Comparison of ENCODE assay signal across 1 fruit fly cellular context in genomic region chr2L:20091094-20091679, dm6.
TF ChIP-seq lines count a peak whose summit lies in the region.

CG10747 (minus strand) TSS chr2L:20091348.
Pyroxd1 (plus strand) TSS chr2L:20091435.

TF ChIP-seq in whole organism, embryonic, 481 proteins besides CTCF, POLR2A, EP300 and RAD21 (continued from another document and continues in another):
- TF ChIP-seq CG11695 (GFP tag; IDR thresholded peaks at IDR 0.05; lab: Robert Waterston, UW), result peak; percentile 95
- peak; percentile 96 for TF ChIP-seq CG14014 (GFP tag; IDR thresholded peaks at IDR 0.05; lab: Robert Waterston, UW)
- TF ChIP-seq Lhr (GFP tag; optimal IDR thresholded peaks at IDR 0.05; lab: Kevin White, UChicago), result peak; percentile 87
- TF ChIP-seq CG10654 (GFP tag; optimal IDR thresholded peaks at IDR 0.05; lab: Kevin White, UChicago), result peak; percentile 95
- peak; percentile 96 for TF ChIP-seq CG12219 (GFP tag; optimal IDR thresholded peaks at IDR 0.05; lab: Kevin White, UChicago)
- peak; percentile 49 for TF ChIP-seq pfk (GFP tag; optimal IDR thresholded peaks at IDR 0.05; lab: Kevin White, UChicago)
- peak; percentile 82 for TF ChIP-seq wek (GFP tag; optimal IDR thresholded peaks at IDR 0.05; lab: Kevin White, UChicago)
- TF ChIP-seq vvl (GFP tag; IDR thresholded peaks at IDR 0.05; lab: Robert Waterston, UW), result peak; percentile 96
- TF ChIP-seq sna (GFP tag; IDR thresholded peaks at IDR 0.05; lab: Robert Waterston, UW; ENCODE audit: partially characterized antibody), result no peak
- peak; percentile 86 for TF ChIP-seq Doc2 (GFP tag; IDR thresholded peaks at IDR 0.05; lab: Robert Waterston, UW)
- TF ChIP-seq onecut (GFP tag; IDR thresholded peaks at IDR 0.05; lab: Robert Waterston, UW), result peak; percentile 86
- TF ChIP-seq nerfin-2 (GFP tag; IDR thresholded peaks at IDR 0.05; lab: Robert Waterston, UW; ENCODE audit: partially characterized antibody), result no peak
- TF ChIP-seq Jarid2 (GFP tag; optimal IDR thresholded peaks at IDR 0.05; lab: Kevin White, UChicago), result peak; percentile 70
- TF ChIP-seq Mes4 (GFP tag; optimal IDR thresholded peaks at IDR 0.05; lab: Kevin White, UChicago), result peak; percentile 90
- TF ChIP-seq ftz-f1 (GFP tag; optimal IDR thresholded peaks at IDR 0.05; lab: Kevin White, UChicago), result peak; percentile 64
- peak; percentile 62 for TF ChIP-seq CG14965 (GFP tag; optimal IDR thresholded peaks at IDR 0.05; lab: Kevin White, UChicago; ENCODE audit: borderline replicate concordance)
- TF ChIP-seq sima (GFP tag; optimal IDR thresholded peaks at IDR 0.05; lab: Kevin White, UChicago), result peak; percentile 64
- TF ChIP-seq CG13624 (GFP tag; optimal IDR thresholded peaks at IDR 0.05; lab: Kevin White, UChicago), result peak; percentile 96
- TF ChIP-seq stc (GFP tag; IDR thresholded peaks at IDR 0.05; lab: Robert Waterston, UW), result peak; percentile 95
- TF ChIP-seq Blimp-1 (GFP tag; optimal IDR thresholded peaks at IDR 0.05; lab: Kevin White, UChicago), result peak; percentile 93
- TF ChIP-seq en (GFP tag; optimal IDR thresholded peaks at IDR 0.05; lab: Kevin White, UChicago), result peak; percentile 84
- peak; percentile 94 for TF ChIP-seq CG18476 (GFP tag; optimal IDR thresholded peaks at IDR 0.05; lab: Kevin White, UChicago)
- TF ChIP-seq MBD-R2 (GFP tag; IDR thresholded peaks at IDR 0.05; lab: Robert Waterston, UW), result peak; percentile 85
- peak; percentile 98 for TF ChIP-seq nmo (GFP tag; optimal IDR thresholded peaks at IDR 0.05; lab: Kevin White, UChicago)
- peak; percentile 92 for TF ChIP-seq jing (GFP tag; optimal IDR thresholded peaks at IDR 0.05; lab: Kevin White, UChicago)
- peak; percentile 92 for TF ChIP-seq nau (GFP tag; optimal IDR thresholded peaks at IDR 0.05; lab: Kevin White, UChicago)
- no peak for TF ChIP-seq zen2 (GFP tag; IDR thresholded peaks at IDR 0.05; lab: Robert Waterston, UW; ENCODE audit: partially characterized antibody)
- peak; percentile 93 for TF ChIP-seq CG15011 (GFP tag; optimal IDR thresholded peaks at IDR 0.05; lab: Kevin White, UChicago)
- TF ChIP-seq CG7556 (GFP tag; optimal IDR thresholded peaks at IDR 0.05; lab: Kevin White, UChicago), result peak; percentile 97
- no peak for TF ChIP-seq cad (GFP tag; optimal IDR thresholded peaks at IDR 0.05; lab: Kevin White, UChicago)
- TF ChIP-seq ac (GFP tag; optimal IDR thresholded peaks at IDR 0.05; lab: Kevin White, UChicago), result peak; percentile 90
- peak; percentile 95 for TF ChIP-seq gro (GFP tag; optimal IDR thresholded peaks at IDR 0.05; lab: Kevin White, UChicago)
- TF ChIP-seq CG10959 (GFP tag; IDR thresholded peaks at IDR 0.05; lab: Robert Waterston, UW), result peak; percentile 79
- TF ChIP-seq CG6813 (GFP tag; optimal IDR thresholded peaks at IDR 0.05; lab: Kevin White, UChicago), result peak; percentile 91
- TF ChIP-seq E2f2 (GFP tag; IDR thresholded peaks at IDR 0.05; lab: Robert Waterston, UW), result peak; percentile 91
- TF ChIP-seq CG15269 (tag; optimal IDR thresholded peaks at IDR 0.05; lab: Kevin White, UChicago), result peak; percentile 98
- TF ChIP-seq bbx (GFP tag; IDR thresholded peaks at IDR 0.05; lab: Robert Waterston, UW; ENCODE audit: partially characterized antibody), result no peak
- TF ChIP-seq PHDP (tag; optimal IDR thresholded peaks at IDR 0.05; lab: Kevin White, UChicago), result peak; percentile 97
- TF ChIP-seq chif (GFP tag; optimal IDR thresholded peaks at IDR 0.05; lab: Kevin White, UChicago), result peak; percentile 91 to 96
- peak; percentile 94 for TF ChIP-seq wor (GFP tag; IDR thresholded peaks at IDR 0.05; lab: Robert Waterston, UW)
- TF ChIP-seq NC2β (GFP tag; optimal IDR thresholded peaks at IDR 0.05; lab: Kevin White, UChicago), result peak; percentile 85
- TF ChIP-seq bigmax (GFP tag; optimal IDR thresholded peaks at IDR 0.05; lab: Kevin White, UChicago), result no peak
- TF ChIP-seq her (GFP tag; optimal IDR thresholded peaks at IDR 0.05; lab: Kevin White, UChicago), result peak; percentile 89
- peak; percentile 85 for TF ChIP-seq dan (GFP tag; IDR thresholded peaks at IDR 0.05; lab: Robert Waterston, UW)
- peak; percentile 93 for TF ChIP-seq CG17912 (GFP tag; optimal IDR thresholded peaks at IDR 0.05; lab: Kevin White, UChicago)
- TF ChIP-seq gsb (GFP tag; IDR thresholded peaks at IDR 0.05; lab: Robert Waterston, UW), result peak; percentile 92
- peak; percentile 40 for TF ChIP-seq fd102C (GFP tag; optimal IDR thresholded peaks at IDR 0.05; lab: Kevin White, UChicago)
- TF ChIP-seq Dbx (GFP tag; IDR thresholded peaks at IDR 0.05; lab: Robert Waterston, UW), result peak; percentile 96
- TF ChIP-seq slou (GFP tag; optimal IDR thresholded peaks at IDR 0.05; lab: Kevin White, UChicago), result peak; percentile 90
- TF ChIP-seq CG7357 (GFP tag; IDR thresholded peaks at IDR 0.05; lab: Robert Waterston, UW), result peak; percentile 88
- TF ChIP-seq CrebB (tag; optimal IDR thresholded peaks at IDR 0.05; lab: Kevin White, UChicago), result peak; percentile 95
- TF ChIP-seq sr (GFP tag; IDR thresholded peaks at IDR 0.05; lab: Robert Waterston, UW), result peak; percentile 73; the same call in 2 of the 3 replicates
- TF ChIP-seq CG2875 (GFP tag; optimal IDR thresholded peaks at IDR 0.05; lab: Kevin White, UChicago), result peak; percentile 88
- peak; percentile 98 for TF ChIP-seq CG2678 (tag; optimal IDR thresholded peaks at IDR 0.05; lab: Kevin White, UChicago)
- peak; percentile 93 for TF ChIP-seq tx (GFP tag; optimal IDR thresholded peaks at IDR 0.05; lab: Kevin White, UChicago)
- TF ChIP-seq phol (tag; optimal IDR thresholded peaks at IDR 0.05; lab: Kevin White, UChicago), result peak; percentile 96
- peak; percentile 31; the same call in 1 of the 2 replicates for TF ChIP-seq CG13287 (GFP tag; IDR thresholded peaks at IDR 0.05; lab: Robert Waterston, UW; ENCODE audit: partially characterized antibody)
- TF ChIP-seq CG4730 (GFP tag; IDR thresholded peaks at IDR 0.05; lab: Robert Waterston, UW), result peak; percentile 90
- peak; percentile 91 for TF ChIP-seq cwo (GFP tag; optimal IDR thresholded peaks at IDR 0.05; lab: Kevin White, UChicago)
- no peak for TF ChIP-seq CG14860 (GFP tag; IDR thresholded peaks at IDR 0.05; lab: Robert Waterston, UW; ENCODE audit: partially characterized antibody)
- TF ChIP-seq trem (tag; optimal IDR thresholded peaks at IDR 0.05; lab: Kevin White, UChicago), result peak; percentile 91
- peak in 1 of 3 experiments; percentile 95 for TF ChIP-seq lola (GFP tag; optimal IDR thresholded peaks at IDR 0.05; lab: Kevin White, UChicago)
- TF ChIP-seq pros (GFP tag; optimal IDR thresholded peaks at IDR 0.05; lab: Kevin White, UChicago), result peak; percentile 31
- peak; percentile 89 for TF ChIP-seq Oaz (GFP tag; IDR thresholded peaks at IDR 0.05; lab: Robert Waterston, UW)
- peak; percentile 90 for TF ChIP-seq ap (GFP tag; IDR thresholded peaks at IDR 0.05; lab: Robert Waterston, UW)
- TF ChIP-seq CkIIα-i1 (GFP tag; IDR thresholded peaks at IDR 0.05; lab: Robert Waterston, UW), result peak; percentile 46; the same call in 1 of the 2 replicates
- TF ChIP-seq CG9817 (tag; optimal IDR thresholded peaks at IDR 0.05; lab: Kevin White, UChicago), result peak; percentile 98
- TF ChIP-seq CG3847 (GFP tag; IDR thresholded peaks at IDR 0.05; lab: Robert Waterston, UW), result peak; percentile 97
- peak; percentile 96 for TF ChIP-seq CG18599 (GFP tag; optimal IDR thresholded peaks at IDR 0.05; lab: Kevin White, UChicago)
- peak; percentile 93 for TF ChIP-seq CG32772 (GFP tag; IDR thresholded peaks at IDR 0.05; lab: Robert Waterston, UW)
- peak; percentile 95 for TF ChIP-seq nom (GFP tag; optimal IDR thresholded peaks at IDR 0.05; lab: Kevin White, UChicago)
- TF ChIP-seq CG18764 (GFP tag; optimal IDR thresholded peaks at IDR 0.05; lab: Kevin White, UChicago), result peak; percentile 91
- peak; percentile 98 for TF ChIP-seq slbo (GFP tag; IDR thresholded peaks at IDR 0.05; lab: Robert Waterston, UW)
- peak; percentile 98 for TF ChIP-seq Rfx (GFP tag; IDR thresholded peaks at IDR 0.05; lab: Robert Waterston, UW)
- TF ChIP-seq rib (GFP tag; IDR thresholded peaks at IDR 0.05; lab: Robert Waterston, UW), result peak; percentile 89; the same call in 1 of the 2 replicates
- peak; percentile 96 for TF ChIP-seq Sox100B (GFP tag; optimal IDR thresholded peaks at IDR 0.05; lab: Kevin White, UChicago)
- peak; percentile 92 for TF ChIP-seq CG6272 (GFP tag; IDR thresholded peaks at IDR 0.05; lab: Robert Waterston, UW)
- TF ChIP-seq CG5180 (GFP tag; optimal IDR thresholded peaks at IDR 0.05; lab: Kevin White, UChicago), result peak; percentile 85
- peak; percentile 90 for TF ChIP-seq da (GFP tag; optimal IDR thresholded peaks at IDR 0.05; lab: Kevin White, UChicago)
- peak; percentile 86 for TF ChIP-seq CG15073 (GFP tag; optimal IDR thresholded peaks at IDR 0.05; lab: Kevin White, UChicago)
- peak; percentile 93 for TF ChIP-seq Fer2 (tag; optimal IDR thresholded peaks at IDR 0.05; lab: Kevin White, UChicago)
- peak; percentile 67 for TF ChIP-seq CG15479 (GFP tag; optimal IDR thresholded peaks at IDR 0.05; lab: Kevin White, UChicago)
- TF ChIP-seq CG11398 (GFP tag; optimal IDR thresholded peaks at IDR 0.05; lab: Kevin White, UChicago), result peak; percentile 87
- peak; percentile 82 for TF ChIP-seq dm (GFP tag; optimal IDR thresholded peaks at IDR 0.05; lab: Kevin White, UChicago)
- TF ChIP-seq CG3995 (GFP tag; optimal IDR thresholded peaks at IDR 0.05; lab: Kevin White, UChicago), result peak; percentile 80
- peak; percentile 94 for TF ChIP-seq pum (GFP tag; optimal IDR thresholded peaks at IDR 0.05; lab: Kevin White, UChicago)
- peak; percentile 87 for TF ChIP-seq peb (GFP tag; IDR thresholded peaks at IDR 0.05; lab: Robert Waterston, UW)
- 0 out of 2 replicates have a peak, but pooled peaks have one; percentile 53 for TF ChIP-seq dimm (GFP tag; IDR thresholded peaks at IDR 0.05; lab: Robert Waterston, UW)
- peak; percentile 96 for TF ChIP-seq Fer1 (GFP tag; optimal IDR thresholded peaks at IDR 0.05; lab: Kevin White, UChicago)
- TF ChIP-seq ara (GFP tag; IDR thresholded peaks at IDR 0.05; lab: Robert Waterston, UW), result peak; percentile 92
- TF ChIP-seq Oli (tag; optimal IDR thresholded peaks at IDR 0.05; lab: Kevin White, UChicago), result peak; percentile 97
- peak; percentile 82 for TF ChIP-seq NC2α (GFP tag; optimal IDR thresholded peaks at IDR 0.05; lab: Kevin White, UChicago)
- peak; percentile 93 for TF ChIP-seq HLH3B (GFP tag; IDR thresholded peaks at IDR 0.05; lab: Robert Waterston, UW)
- TF ChIP-seq CG18619 (GFP tag; optimal IDR thresholded peaks at IDR 0.05; lab: Kevin White, UChicago), result peak; percentile 97
- TF ChIP-seq Kr (GFP tag; optimal IDR thresholded peaks at IDR 0.05; lab: Kevin White, UChicago), result no peak
- TF ChIP-seq eve (GFP tag; optimal IDR thresholded peaks at IDR 0.05; lab: Kevin White, UChicago), result no peak
- peak; percentile 96 for TF ChIP-seq cato (GFP tag; optimal IDR thresholded peaks at IDR 0.05; lab: Kevin White, UChicago; ENCODE audit: borderline replicate concordance)
- peak; percentile 95 for TF ChIP-seq CG12744 (GFP tag; optimal IDR thresholded peaks at IDR 0.05; lab: Kevin White, UChicago)
- peak; percentile 98 for TF ChIP-seq Ptx1 (GFP tag; IDR thresholded peaks at IDR 0.05; lab: Robert Waterston, UW)
- peak; percentile 98 for TF ChIP-seq Drgx (GFP tag; IDR thresholded peaks at IDR 0.05; lab: Robert Waterston, UW)
- TF ChIP-seq Aef1 (GFP tag; IDR thresholded peaks at IDR 0.05; lab: Robert Waterston, UW), result peak; percentile 95
- TF ChIP-seq ro (GFP tag; IDR thresholded peaks at IDR 0.05; lab: Robert Waterston, UW), result peak; percentile 92
- TF ChIP-seq Deaf1 (tag; optimal IDR thresholded peaks at IDR 0.05; lab: Kevin White, UChicago), result peak; percentile 82
- peak; percentile 89 for TF ChIP-seq CG31224 (GFP tag; IDR thresholded peaks at IDR 0.05; lab: Robert Waterston, UW)
- no peak for TF ChIP-seq CG7963 (GFP tag; IDR thresholded peaks at IDR 0.05; lab: Robert Waterston, UW; ENCODE audit: partially characterized antibody)
- peak; percentile 94 for TF ChIP-seq fu2 (GFP tag; optimal IDR thresholded peaks at IDR 0.05; lab: Kevin White, UChicago)
- peak; percentile 42; the same call in 1 of the 2 replicates for TF ChIP-seq Dip2 (GFP tag; IDR thresholded peaks at IDR 0.05; lab: Robert Waterston, UW)
- peak; percentile 94 for TF ChIP-seq HHEX (GFP tag; optimal IDR thresholded peaks at IDR 0.05; lab: Kevin White, UChicago)
- peak; percentile 100 for TF ChIP-seq grau (tag; optimal IDR thresholded peaks at IDR 0.05; lab: Kevin White, UChicago)
- TF ChIP-seq sens-2 (GFP tag; IDR thresholded peaks at IDR 0.05; lab: Robert Waterston, UW), result peak; percentile 81
- TF ChIP-seq Optix (GFP tag; IDR thresholded peaks at IDR 0.05; lab: Robert Waterston, UW), result peak; percentile 87
- TF ChIP-seq odd (GFP tag; optimal IDR thresholded peaks at IDR 0.05; lab: Kevin White, UChicago), result peak; percentile 97
- TF ChIP-seq dysf (GFP tag; IDR thresholded peaks at IDR 0.05; lab: Robert Waterston, UW), result peak; percentile 98
- peak; percentile 95 for TF ChIP-seq Mrtf (GFP tag; IDR thresholded peaks at IDR 0.05; lab: Robert Waterston, UW)
- TF ChIP-seq mirr (GFP tag; optimal IDR thresholded peaks at IDR 0.05; lab: Kevin White, UChicago), result peak; percentile 93
- peak; percentile 96 for TF ChIP-seq CG4820 (GFP tag; optimal IDR thresholded peaks at IDR 0.05; lab: Kevin White, UChicago)
- peak; percentile 96 for TF ChIP-seq YL-1 (GFP tag; optimal IDR thresholded peaks at IDR 0.05; lab: Kevin White, UChicago)
- TF ChIP-seq lmd (GFP tag; IDR thresholded peaks at IDR 0.05; lab: Robert Waterston, UW), result peak; percentile 98
- TF ChIP-seq run (tag; optimal IDR thresholded peaks at IDR 0.05; lab: Kevin White, UChicago), result peak; percentile 94
- TF ChIP-seq dmrt11E (tag; optimal IDR thresholded peaks at IDR 0.05; lab: Kevin White, UChicago), result peak; percentile 93
- TF ChIP-seq GATAe (GFP tag; conservative IDR thresholded peaks at IDR 0.05; lab: Robert Waterston, UW), result peak; percentile 74; the same call in 1 of the 2 replicates
- TF ChIP-seq kah (GFP tag; optimal IDR thresholded peaks at IDR 0.05; lab: Kevin White, UChicago), result peak; percentile 90
- peak; percentile 85 for TF ChIP-seq CG31365 (tag; optimal IDR thresholded peaks at IDR 0.05; lab: Kevin White, UChicago)
- TF ChIP-seq Dref (GFP tag; IDR thresholded peaks at IDR 0.05; lab: Robert Waterston, UW), result peak; percentile 43
- peak; percentile 88 for TF ChIP-seq CG6175 (GFP tag; IDR thresholded peaks at IDR 0.05; lab: Robert Waterston, UW)
- TF ChIP-seq CG10321 (GFP tag; IDR thresholded peaks at IDR 0.05; lab: Robert Waterston, UW), result peak; percentile 78
- peak; percentile 97 for TF ChIP-seq CG10147 (GFP tag; optimal IDR thresholded peaks at IDR 0.05; lab: Kevin White, UChicago)
- peak; percentile 94 for TF ChIP-seq croc (GFP tag; conservative IDR thresholded peaks at IDR 0.05; lab: Robert Waterston, UW)
- TF ChIP-seq CG6854 (GFP tag; optimal IDR thresholded peaks at IDR 0.05; lab: Kevin White, UChicago), result peak; percentile 93
- peak; percentile 76 for TF ChIP-seq CG9797 (GFP tag; optimal IDR thresholded peaks at IDR 0.05; lab: Kevin White, UChicago)
